Fruit fly (Drosophila melanogaster) Kc167 (cell line): ENCODE data around the gene CG31516.

Experiments used
- h ChIP-seq: fragments of >200 bp; optimal IDR thresholded peaks from 3 replicates; lab custom pipeline; 2018; ENCODE audit warnings: missing external identifiers
- insv ChIP-seq: fragments of >200 bp; optimal IDR thresholded peaks from 3 replicates; lab custom pipeline; 2018; ENCODE audit warnings: missing external identifiers
- psq ChIP-seq: fragments of >200 bp; optimal IDR thresholded peaks from 2 replicates; lab custom pipeline; 2017; ENCODE audit warnings: missing external identifiers

- no peak for TF ChIP-seq h
- TF ChIP-seq psq (lab: Kevin White, UChicago), result no peak
- no peak for TF ChIP-seq insv (lab: Kevin White, UChicago)
These were observed 16.6 kb upstream of the CG31516 start for dm6 chr3R:4236534-4236933.
